Worm (Caenorhabditis elegans): ENCODE data around the gene dnj-23.

ce11 chrII:9074492-9074891 is 33.9 kb downstream of the dnj-23 start:
- TF ChIP-seq egl-43 (GFP tag; IDR thresholded peaks at IDR 0.05) (no peak), lin-39 (tag; optimal IDR thresholded peaks at IDR 0.05) (no peak), ztf-7 (tag; optimal IDR thresholded peaks at IDR 0.05) (no peak), F49E8.2 (tag; optimal IDR thresholded peaks at IDR 0.05; ENCODE audit: borderline replicate concordance) (no peak), ceh-44 (GFP tag; IDR thresholded peaks at IDR 0.05) (no peak), duxl-1 (tag; optimal IDR thresholded peaks at IDR 0.05; ENCODE audit: poor library complexity) (no peak), pha-4 (GFP tag; IDR thresholded peaks at IDR 0.05) (no peak), pha-4 (tag; optimal IDR thresholded peaks at IDR 0.05) (no peak), snpc-4 (tag; optimal IDR thresholded peaks at IDR 0.05) (no peak)
